Worm (Caenorhabditis elegans) whole organism, late embryonic: ENCODE data around the gene pqn-63.
A peak's percentile ranks its signal among the peaks of the same experiment; 100 is the strongest.

Experiments
- F13H6.1 ChIP-seq: sonication (generic microtip); optimal IDR thresholded peaks from 2 replicates; lab custom pipeline; 2016; ENCODE audit warnings: missing genetic modification characterization, missing compliant biosample characterization
- K09A11.1 ChIP-seq: sonication (generic microtip); optimal IDR thresholded peaks from 2 replicates; lab custom pipeline; 2017; ENCODE audit warnings: antibody characterized with exemption, mild to moderate bottlenecking, missing genetic modification characterization, missing compliant biosample characterization; ENCODE audit not compliant: insufficient read depth
- T23F11.4 ChIP-seq: fragments of 200-800 bp; sonication (Bioruptor generic); optimal IDR thresholded peaks from 2 replicates; lab custom pipeline; 2018; ENCODE audit warnings: mild to moderate bottlenecking, missing genetic modification characterization, missing compliant biosample characterization
- ahr-1 ChIP-seq: sonication (generic microtip); optimal IDR thresholded peaks from 2 replicates; lab custom pipeline; 2016; ENCODE audit warnings: missing genetic modification characterization, missing compliant biosample characterization
- ceh-14 ChIP-seq: sonication (generic microtip); optimal IDR thresholded peaks from 2 replicates; lab custom pipeline; 2016; ENCODE audit warnings: missing genotype, missing genetic modification characterization, missing compliant biosample characterization
- ceh-18 ChIP-seq: sonication (generic microtip); optimal IDR thresholded peaks from 2 replicates; lab custom pipeline; 2016; ENCODE audit warnings: missing genetic modification characterization, missing compliant biosample characterization
- ceh-2 ChIP-seq: sonication (generic microtip); optimal IDR thresholded peaks from 2 replicates; lab custom pipeline; 2016; ENCODE audit warnings: missing genotype, missing genetic modification characterization, missing compliant biosample characterization
- ceh-22 ChIP-seq: sonication (generic microtip); optimal IDR thresholded peaks from 2 replicates; lab custom pipeline; 2017; ENCODE audit warnings: missing biosample characterization, missing genetic modification characterization
- ceh-24 ChIP-seq: sonication (generic microtip); optimal IDR thresholded peaks from 2 replicates; lab custom pipeline; 2016; ENCODE audit warnings: mild to moderate bottlenecking, missing genetic modification characterization, missing compliant biosample characterization
- ceh-30 ChIP-seq: fragments of 150-350 bp; optimal IDR thresholded peaks from 2 replicates; lab custom pipeline; 2014; ENCODE audit warnings: missing biosample characterization, missing genetic modification characterization
- ceh-31 ChIP-seq: sonication (generic microtip); optimal IDR thresholded peaks from 2 replicates; lab custom pipeline; 2016; ENCODE audit warnings: missing genetic modification characterization, missing compliant biosample characterization
- ceh-34 ChIP-seq: sonication (generic microtip); optimal IDR thresholded peaks from 2 replicates; lab custom pipeline; 2016; ENCODE audit warnings: mild to moderate bottlenecking, missing genetic modification characterization, missing compliant biosample characterization
- ceh-45 ChIP-seq: fragments of 200-800 bp; sonication (Bioruptor generic); IDR thresholded peaks from 2 replicates; pipeline ENCODE4 v1.3.6; 2022; ENCODE audit warnings: missing genetic modification reagents, missing genetic modification characterization, missing compliant biosample characterization
- ceh-48 ChIP-seq: sonication (generic microtip); optimal IDR thresholded peaks from 2 replicates; lab custom pipeline; 2016; ENCODE audit warnings: missing genetic modification characterization, inconsistent platforms, missing compliant biosample characterization
- ceh-6 ChIP-seq: fragments of 200-800 bp; sonication (Bioruptor generic); optimal IDR thresholded peaks from 2 replicates; lab custom pipeline; 2018; ENCODE audit warnings: mild to moderate bottlenecking, missing genetic modification characterization, missing compliant biosample characterization
- ceh-9 ChIP-seq: sonication (generic microtip); optimal IDR thresholded peaks from 2 replicates; lab custom pipeline; 2016; ENCODE audit warnings: mild to moderate bottlenecking, missing genetic modification characterization, inconsistent platforms, missing compliant biosample characterization
- dmd-4 ChIP-seq: sonication (generic microtip); optimal IDR thresholded peaks from 2 replicates; lab custom pipeline; 2016; ENCODE audit warnings: borderline replicate concordance, missing genetic modification characterization, missing compliant biosample characterization
- dve-1 ChIP-seq: sonication (generic microtip); optimal IDR thresholded peaks from 2 replicates; lab custom pipeline; 2017; ENCODE audit warnings: antibody characterized with exemption, mild to moderate bottlenecking, missing genetic modification characterization, missing compliant biosample characterization
- elt-2 ChIP-seq: sonication (generic microtip); optimal IDR thresholded peaks from 2 replicates; lab custom pipeline; 2016; ENCODE audit warnings: missing genetic modification reagents, missing genetic modification characterization, missing compliant biosample characterization
- ets-4 ChIP-seq: sonication (generic microtip); optimal IDR thresholded peaks from 2 replicates; lab custom pipeline; 2016; ENCODE audit warnings: missing genetic modification characterization, missing compliant biosample characterization
- eyg-1 ChIP-seq: sonication (generic microtip); optimal IDR thresholded peaks from 2 replicates; lab custom pipeline; 2016; ENCODE audit warnings: missing genotype, missing genetic modification characterization, missing compliant biosample characterization
- fax-1 ChIP-seq: sonication (generic microtip); optimal IDR thresholded peaks from 2 replicates; lab custom pipeline; 2016; ENCODE audit warnings: missing genotype, missing genetic modification characterization, missing compliant biosample characterization
- fkh-10 ChIP-seq: fragments of 150-350 bp; optimal IDR thresholded peaks from 2 replicates; lab custom pipeline; 2014; ENCODE audit warnings: missing biosample characterization, missing genetic modification reagents, missing genetic modification characterization
- gmeb-2 ChIP-seq: sonication (generic microtip); optimal IDR thresholded peaks from 2 replicates; lab custom pipeline; 2016; ENCODE audit warnings: missing genetic modification characterization, inconsistent platforms, missing compliant biosample characterization
- hlh-13 ChIP-seq: fragments of 200-800 bp; sonication (Bioruptor generic); optimal IDR thresholded peaks from 2 replicates; lab custom pipeline; 2018; ENCODE audit warnings: mild to moderate bottlenecking, missing genetic modification characterization, missing compliant biosample characterization
- hlh-15 ChIP-seq: sonication (generic microtip); optimal IDR thresholded peaks from 2 replicates; lab custom pipeline; 2016; ENCODE audit warnings: missing genetic modification characterization, missing compliant biosample characterization
- hlh-6 ChIP-seq: sonication (generic microtip); optimal IDR thresholded peaks from 2 replicates; lab custom pipeline; 2016; ENCODE audit warnings: missing genotype, missing genetic modification characterization, missing compliant biosample characterization
- lin-11 ChIP-seq: fragments of 200-800 bp; sonication (Bioruptor generic); optimal IDR thresholded peaks from 2 replicates; lab custom pipeline; 2018; ENCODE audit warnings: mild to moderate bottlenecking, missing genetic modification characterization, missing compliant biosample characterization
- madf-2 ChIP-seq: sonication (generic microtip); optimal IDR thresholded peaks from 2 replicates; lab custom pipeline; 2017; ENCODE audit warnings: missing genetic modification characterization, missing compliant biosample characterization
- mec-3 ChIP-seq: sonication (generic microtip); optimal IDR thresholded peaks from 2 replicates; lab custom pipeline; 2016; ENCODE audit warnings: borderline replicate concordance, missing genetic modification characterization, missing compliant biosample characterization
- nfya-1 ChIP-seq: sonication (generic microtip); optimal IDR thresholded peaks from 2 replicates; lab custom pipeline; 2017; ENCODE audit warnings: missing genetic modification characterization, mild to moderate bottlenecking, missing compliant biosample characterization, antibody characterized with exemption, moderate library complexity
- nhr-11 ChIP-seq: fragments of 150-350 bp; optimal IDR thresholded peaks from 2 replicates; lab custom pipeline; 2014; ENCODE audit warnings: missing biosample characterization, missing genetic modification characterization
- odd-2 ChIP-seq: sonication (generic microtip); optimal IDR thresholded peaks from 2 replicates; lab custom pipeline; 2017; ENCODE audit warnings: antibody characterized with exemption, mild to moderate bottlenecking, missing genetic modification characterization, missing compliant biosample characterization
- pag-3 ChIP-seq: sonication (generic microtip); optimal IDR thresholded peaks from 2 replicates; lab custom pipeline; 2016; ENCODE audit warnings: missing compliant biosample characterization, missing genetic modification characterization, borderline replicate concordance
- pat-9 ChIP-seq: fragments of 200-800 bp; sonication (Bioruptor generic); optimal IDR thresholded peaks from 2 replicates; lab custom pipeline; 2018; ENCODE audit warnings: mild to moderate bottlenecking, missing genetic modification characterization, moderate library complexity, missing compliant biosample characterization
- pax-1 ChIP-seq: fragments of 150-350 bp; optimal IDR thresholded peaks from 2 replicates; lab custom pipeline; 2014; ENCODE audit warnings: missing biosample characterization, missing genetic modification characterization
- pha-2 ChIP-seq: sonication (generic microtip); optimal IDR thresholded peaks from 2 replicates; lab custom pipeline; 2017; ENCODE audit warnings: mild to moderate bottlenecking, missing genetic modification characterization, missing compliant biosample characterization
- pha-4 ChIP-seq: fragments of 150-350 bp; optimal IDR thresholded peaks from 2 replicates; lab custom pipeline; 2018; ENCODE audit warnings: missing biosample characterization, missing genetic modification reagents, missing genetic modification characterization
- pqm-1 ChIP-seq: sonication (generic microtip); optimal IDR thresholded peaks from 2 replicates; lab custom pipeline; 2016; ENCODE audit warnings: missing genetic modification characterization, missing compliant biosample characterization
- pros-1 ChIP-seq: fragments of 150-350 bp; optimal IDR thresholded peaks from 2 replicates; lab custom pipeline; 2014; ENCODE audit warnings: missing biosample characterization, missing genetic modification reagents, missing genetic modification characterization
- ref-2 ChIP-seq: sonication (generic microtip); optimal IDR thresholded peaks from 2 replicates; lab custom pipeline; 2016; ENCODE audit warnings: missing genetic modification characterization, missing compliant biosample characterization
- rnt-1 ChIP-seq: sonication (generic microtip); optimal IDR thresholded peaks from 2 replicates; lab custom pipeline; 2016; ENCODE audit warnings: missing genetic modification characterization, missing compliant biosample characterization
- sdc-2 ChIP-seq: sonication (generic microtip); optimal IDR thresholded peaks from 2 replicates; lab custom pipeline; 2016; ENCODE audit warnings: missing genotype, missing genetic modification characterization, missing compliant biosample characterization
- sox-2 ChIP-seq: fragments of 200-800 bp; sonication (Bioruptor generic); IDR thresholded peaks from 2 replicates; pipeline ENCODE4 v1.3.6; 2022; ENCODE audit warnings: missing genetic modification reagents, missing genetic modification characterization, missing compliant biosample characterization
- sox-4 ChIP-seq: sonication (generic microtip); optimal IDR thresholded peaks from 2 replicates; lab custom pipeline; 2017; ENCODE audit warnings: mild to moderate bottlenecking, missing genetic modification characterization, inconsistent platforms, missing compliant biosample characterization
- syd-9 ChIP-seq: sonication (generic microtip); optimal IDR thresholded peaks from 2 replicates; lab custom pipeline; 2016; ENCODE audit warnings: mild to moderate bottlenecking, missing genetic modification characterization, moderate library complexity, missing compliant biosample characterization
- tbx-7 ChIP-seq: sonication (generic microtip); optimal IDR thresholded peaks from 2 replicates; lab custom pipeline; 2016; ENCODE audit warnings: missing genotype, missing genetic modification characterization, missing compliant biosample characterization
- ttx-3 ChIP-seq: sonication (generic microtip); optimal IDR thresholded peaks from 2 replicates; lab custom pipeline; 2016; ENCODE audit warnings: missing genetic modification reagents, missing genetic modification characterization, missing compliant biosample characterization
- unc-3 ChIP-seq, 2 experiments: fragments of 200-800 bp in 1 of 2; sonication (Bioruptor generic) in 1 of 2; sonication (generic microtip) in 1 of 2; conservative IDR thresholded peaks in 1 of 2; optimal IDR thresholded peaks in 1 of 2; 2 replicates each; pipeline versions ENCODE4 v1.3.6 to Lab custom; 2016 to 2022; ENCODE audit warnings: missing compliant biosample characterization in 2 of 2, missing genetic modification characterization in 2 of 2, missing genetic modification reagents in 1 of 2
- zip-5 ChIP-seq: sonication (generic microtip); optimal IDR thresholded peaks from 2 replicates; lab custom pipeline; 2016; ENCODE audit warnings: missing genetic modification characterization, missing compliant biosample characterization
- ztf-16 ChIP-seq: sonication (generic microtip); optimal IDR thresholded peaks from 2 replicates; lab custom pipeline; 2017; ENCODE audit warnings: missing genetic modification characterization, missing compliant biosample characterization

The pqn-63 gene

DNA sequence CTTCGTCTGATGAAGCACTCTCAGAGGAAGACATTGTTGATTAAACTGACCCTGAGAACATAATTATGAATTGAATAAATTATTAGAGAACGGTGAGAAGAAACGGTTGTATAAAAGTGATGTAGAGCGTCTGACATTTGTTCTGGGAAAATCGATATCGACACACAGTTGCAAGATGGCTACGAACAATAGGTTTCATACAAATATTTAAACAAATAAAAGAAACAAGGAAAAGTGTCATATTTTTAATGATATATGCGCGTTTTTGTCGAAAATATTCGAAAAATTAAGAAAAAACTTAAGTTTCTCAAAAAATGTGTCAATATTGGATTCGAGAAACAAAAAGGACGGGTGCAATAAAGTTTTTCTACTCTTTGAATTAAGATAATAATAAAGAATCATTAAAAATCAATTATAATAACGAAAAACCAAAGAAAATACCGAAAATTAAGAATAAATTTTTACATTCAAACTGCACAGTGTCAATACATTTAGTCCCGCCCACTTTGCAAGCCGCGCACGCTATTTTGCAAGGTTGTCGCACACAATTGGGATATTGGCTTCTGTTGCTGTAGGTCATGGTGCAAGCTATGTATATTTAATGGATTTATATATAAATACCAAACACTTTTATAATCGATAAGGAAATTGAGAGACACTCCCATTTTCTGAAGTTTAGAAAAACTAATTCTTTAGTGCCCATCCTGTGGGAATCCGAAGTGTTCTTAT lies 33.1 kb upstream of the pqn-63 start, which contains the start of gene rtfo-1:
Gene rtfo-1, minus strand, starts transcription at position 51 of the 729 bp plus-strand sequence.
- TF ChIP-seq ceh-2 (tag; lab: Kevin White, UChicago) (peak; percentile 57), nfya-1 (tag; lab: Kevin White, UChicago) (peak; percentile 72), hlh-13 (GFP tag; lab: Kevin White, UChicago) (no peak), ceh-14 (tag; lab: Kevin White, UChicago) (peak; percentile 59), nhr-11 (tag; lab: Kevin White, UChicago) (no peak), rnt-1 (tag; lab: Kevin White, UChicago) (no peak), ceh-48 (tag; lab: Kevin White, UChicago) (peak; percentile 27), ceh-24 (tag; lab: Kevin White, UChicago) (no peak), ceh-9 (tag; lab: Kevin White, UChicago) (no peak), elt-2 (peak; percentile 79), tbx-7 (tag; lab: Kevin White, UChicago) (no peak), ceh-34 (tag; lab: Kevin White, UChicago) (peak; percentile 24), pros-1 (tag; lab: Kevin White, UChicago) (no peak), hlh-15 (no peak), dve-1 (tag; lab: Kevin White, UChicago) (no peak), sox-4 (tag; lab: Kevin White, UChicago) (peak; percentile 60), F13H6.1 (no peak), ceh-45 (GFP tag; lab: Robert Waterston, UW) (no peak), sox-2 (GFP tag; lab: Robert Waterston, UW) (no peak; the same call in 1 of the 2 replicates), pag-3 (tag; lab: Kevin White, UChicago) (no peak), madf-2 (tag; lab: Kevin White, UChicago) (peak; percentile 30), ref-2 (tag; lab: Kevin White, UChicago) (peak; percentile 11), ahr-1 (tag; lab: Kevin White, UChicago) (peak; percentile 28), gmeb-2 (peak; percentile 12), hlh-6 (tag; lab: Kevin White, UChicago) (no peak), pat-9 (tag; lab: Kevin White, UChicago) (no peak), ets-4 (no peak), pha-4 (tag; lab: Kevin White, UChicago) (no peak), eyg-1 (tag; lab: Kevin White, UChicago) (no peak), K09A11.1 (peak; percentile 75), unc-3 (GFP tag; conservative IDR thresholded peaks at IDR 0.05; lab: Robert Waterston, UW) (no peak), unc-3 (tag; optimal IDR thresholded peaks at IDR 0.05; lab: Kevin White, UChicago) (no peak), ceh-6 (GFP tag; lab: Kevin White, UChicago) (no peak), ceh-22 (tag; lab: Kevin White, UChicago) (no peak), dmd-4 (tag; lab: Kevin White, UChicago) (no peak), fkh-10 (no peak), fax-1 (peak; percentile 38), zip-5 (peak; percentile 53), mec-3 (tag; lab: Kevin White, UChicago) (no peak), ceh-30 (tag; lab: Kevin White, UChicago) (no peak), pha-2 (tag; lab: Kevin White, UChicago) (peak; percentile 61), ceh-31 (tag; lab: Kevin White, UChicago) (peak; percentile 51), lin-11 (tag; lab: Kevin White, UChicago) (peak; percentile 32), ttx-3 (peak; percentile 46), ztf-16 (tag; lab: Kevin White, UChicago) (no peak), ceh-18 (tag; lab: Kevin White, UChicago) (no peak), sdc-2 (tag; lab: Kevin White, UChicago) (no peak), odd-2 (tag; lab: Kevin White, UChicago) (peak; percentile 61), pqm-1 (no peak), T23F11.4 (peak; percentile 42), pax-1 (tag; lab: Kevin White, UChicago) (no peak), syd-9 (tag; lab: Kevin White, UChicago) (peak; percentile 14)
